Worm (Caenorhabditis elegans) whole organism, mixed stage, embryonic: ENCODE measurements around the gene math-38.

Source experiments
- blmp-1 ChIP-seq: fragments of 150-350 bp; optimal IDR thresholded peaks from 2 replicates; lab custom pipeline; 2014; ENCODE audit warnings: missing biosample characterization, missing genetic modification characterization
- cnd-1 ChIP-seq: fragments of 200-800 bp; sonication (Bioruptor generic); optimal IDR thresholded peaks from 2 replicates; lab custom pipeline; 2018; ENCODE audit warnings: mild to moderate bottlenecking, missing genetic modification characterization, missing compliant biosample characterization
- mep-1 ChIP-seq: fragments of 150-350 bp; optimal IDR thresholded peaks from 2 replicates; lab custom pipeline; 2017; ENCODE audit warnings: missing biosample characterization, missing genetic modification reagents, missing genetic modification characterization, inconsistent platforms
- nhr-12 ChIP-seq: fragments of 150-350 bp; optimal IDR thresholded peaks from 2 replicates; lab custom pipeline; 2014; ENCODE audit warnings: missing biosample characterization, missing genetic modification characterization
- nhr-2 ChIP-seq: fragments of 150-350 bp; optimal IDR thresholded peaks from 2 replicates; lab custom pipeline; 2014; ENCODE audit warnings: missing biosample characterization, missing genetic modification characterization
- nhr-237 ChIP-seq: fragments of 150-350 bp; optimal IDR thresholded peaks from 2 replicates; lab custom pipeline; 2014; ENCODE audit warnings: missing biosample characterization, missing genetic modification characterization
- pha-4 ChIP-seq: fragments of 150-350 bp; optimal IDR thresholded peaks from 2 replicates; lab custom pipeline; 2018; ENCODE audit warnings: missing biosample characterization, missing genetic modification reagents, missing genetic modification characterization
- sptf-1 ChIP-seq: sonication (generic microtip); optimal IDR thresholded peaks from 2 replicates; lab custom pipeline; 2017; ENCODE audit warnings: mild to moderate bottlenecking, missing genetic modification characterization, moderate library complexity, missing compliant biosample characterization
- unc-39 ChIP-seq: fragments of 150-350 bp; optimal IDR thresholded peaks from 2 replicates; lab custom pipeline; 2014; ENCODE audit warnings: missing biosample characterization, missing genetic modification characterization
- unc-62 ChIP-seq: fragments of 150-350 bp; optimal IDR thresholded peaks from 2 replicates; lab custom pipeline; 2014; ENCODE audit warnings: missing biosample characterization, missing genetic modification reagents, missing genetic modification characterization

ce11 chrII:1545625-1546024, 34.2 kb downstream of the math-38 start, which contains the start of gene K05F6.12:
- TF ChIP-seq pha-4 = no peak
- no peak for TF ChIP-seq sptf-1 (tag; lab: Kevin White, UChicago)
- TF ChIP-seq mep-1 (tag; lab: Kevin White, UChicago) = no peak
- TF ChIP-seq blmp-1 (tag; lab: Kevin White, UChicago) = no peak
- no peak for TF ChIP-seq unc-39
- TF ChIP-seq unc-62 (GFP tag; lab: Kevin White, UChicago) = no peak
- no peak for TF ChIP-seq nhr-237
- no peak for TF ChIP-seq nhr-12
- no peak for TF ChIP-seq cnd-1 (tag; lab: Kevin White, UChicago)
- TF ChIP-seq nhr-2 (tag; lab: Kevin White, UChicago) = no peak
